Fruit fly (Drosophila melanogaster) whole organism, embryonic: ENCODE results near the gene Prp5.

ENCODE experiments used
- ATbp ChIP-seq: fragments of 200-800 bp; sonication (Bioruptor generic); optimal IDR thresholded peaks from 2 replicates; lab custom pipeline; 2017; ENCODE audit warnings: missing biosample characterization, mild to moderate bottlenecking, missing genetic modification characterization, missing genetic modification reagents
- Bdp1 ChIP-seq: fragments of 200-800 bp; sonication (Bioruptor generic); optimal IDR thresholded peaks from 3 replicates; lab custom pipeline; 2016; ENCODE audit warnings: missing biosample characterization, missing genetic modification characterization
- Blimp-1 ChIP-seq: fragments of 200-800 bp; sonication (Bioruptor generic); optimal IDR thresholded peaks from 3 replicates; lab custom pipeline; 2018; ENCODE audit warnings: missing biosample characterization, missing genetic modification characterization, mild to moderate bottlenecking, moderate library complexity, missing genetic modification reagents
- CG10959 ChIP-seq: fragments of 200-800 bp; sonication (Bioruptor generic); IDR thresholded peaks from 2 replicates; pipeline ENCODE4 v1.3.6; 2022; ENCODE audit warnings: missing biosample characterization, missing genetic modification characterization
- CG15514 ChIP-seq: fragments of 200-800 bp; sonication (Bioruptor generic); optimal IDR thresholded peaks from 3 replicates; lab custom pipeline; 2017; ENCODE audit warnings: missing biosample characterization, missing genetic modification characterization, mild to moderate bottlenecking, moderate library complexity, missing genetic modification reagents
- CG15696 ChIP-seq: fragments of 200-800 bp; sonication (Bioruptor generic); optimal IDR thresholded peaks from 2 replicates; lab custom pipeline; 2019; ENCODE audit warnings: missing biosample characterization, mild to moderate bottlenecking, missing genetic modification characterization, moderate library complexity
- CG1647 ChIP-seq: fragments of 200-800 bp; sonication (Bioruptor generic); optimal IDR thresholded peaks from 3 replicates; lab custom pipeline; 2016; ENCODE audit warnings: missing biosample characterization, missing genetic modification characterization
- CG16815 ChIP-seq: fragments of 200-800 bp; sonication (Bioruptor generic); optimal IDR thresholded peaks from 3 replicates; lab custom pipeline; 2017; ENCODE audit warnings: missing biosample characterization, mild to moderate bottlenecking, missing genetic modification characterization
- CG17186 ChIP-seq: fragments of 200-800 bp; sonication (Bioruptor generic); optimal IDR thresholded peaks from 3 replicates; lab custom pipeline; 2017; ENCODE audit warnings: missing biosample characterization, missing genetic modification reagents, missing genetic modification characterization
- CG17385 ChIP-seq: fragments of 200-800 bp; sonication (Bioruptor generic); optimal IDR thresholded peaks from 3 replicates; lab custom pipeline; 2018; ENCODE audit warnings: missing biosample characterization, mild to moderate bottlenecking, missing genetic modification characterization
- CG2712 ChIP-seq: fragments of 200-800 bp; optimal IDR thresholded peaks from 3 replicates; lab custom pipeline; 2019; ENCODE audit warnings: missing biosample characterization, mild to moderate bottlenecking, missing genetic modification characterization, moderate library complexity
- CG32772 ChIP-seq: fragments of 200-800 bp; sonication (Bioruptor generic); IDR thresholded peaks from 2 replicates; pipeline ENCODE4 v1.3.6; 2022; ENCODE audit warnings: missing biosample characterization, missing genetic modification characterization
- CG33213 ChIP-seq: fragments of 200-800 bp; sonication (Bioruptor generic); optimal IDR thresholded peaks from 3 replicates; lab custom pipeline; 2016; ENCODE audit warnings: missing biosample characterization, missing genetic modification characterization
- CG3726 ChIP-seq: fragments of 200-800 bp; sonication (Bioruptor generic); IDR thresholded peaks from 3 replicates; pipeline ENCODE4, ENCODE4 v1.3.6; 2022; ENCODE audit warnings: missing biosample characterization, missing genetic modification characterization
- CG5245 ChIP-seq: fragments of 200-800 bp; sonication (Bioruptor generic); optimal IDR thresholded peaks from 3 replicates; lab custom pipeline; 2016; ENCODE audit warnings: missing biosample characterization, missing genetic modification characterization
- CG6791 ChIP-seq: fragments of 200-800 bp; sonication (Bioruptor generic); IDR thresholded peaks from 3 replicates; pipeline ENCODE4 v1.3.6; 2022; ENCODE audit warnings: missing biosample characterization, missing genetic modification characterization; ENCODE audit not compliant: partially characterized antibody
- CG7839 ChIP-seq: fragments of 200-800 bp; sonication (Bioruptor generic); optimal IDR thresholded peaks from 3 replicates; lab custom pipeline; 2018; ENCODE audit warnings: missing biosample characterization, mild to moderate bottlenecking, missing genetic modification characterization, moderate library complexity
- CG9437 ChIP-seq: fragments of 200-800 bp; sonication (Bioruptor generic); optimal IDR thresholded peaks from 2 replicates; lab custom pipeline; 2018; ENCODE audit warnings: missing biosample characterization, mild to moderate bottlenecking, missing genetic modification characterization
- D ChIP-seq, 2 experiments: fragments of 200-800 bp in 1 of 2; fragments of >200 bp in 1 of 2; sonication (Bioruptor generic) in 1 of 2; optimal IDR thresholded peaks; 2 replicates in 1 of 2; 3 replicates in 1 of 2; lab custom pipeline; 2017; ENCODE audit warnings: mild to moderate bottlenecking in 1 of 2, missing biosample characterization in 1 of 2, missing genetic modification characterization in 1 of 2, missing genetic modification reagents in 1 of 2
- ERR ChIP-seq: fragments of 200-800 bp; sonication (Bioruptor generic); optimal IDR thresholded peaks from 2 replicates; lab custom pipeline; 2016; ENCODE audit warnings: missing biosample characterization, missing genetic modification characterization
- Gug ChIP-seq: fragments of 200-800 bp; sonication (Bioruptor generic); IDR thresholded peaks from 4 replicates; pipeline ENCODE4 v1.3.6; 2022; ENCODE audit warnings: missing biosample characterization, missing genetic modification characterization
- Lpt ChIP-seq: fragments of >200 bp; optimal IDR thresholded peaks from 2 replicates; lab custom pipeline; 2018; ENCODE audit warnings: missing biosample characterization, missing genetic modification characterization
- NC2β ChIP-seq: fragments of 200-800 bp; sonication (Bioruptor generic); optimal IDR thresholded peaks from 2 replicates; lab custom pipeline; 2016; ENCODE audit warnings: missing biosample characterization, missing genetic modification characterization
- NFAT ChIP-seq: fragments of 200-800 bp; sonication (Bioruptor generic); IDR thresholded peaks from 2 replicates; pipeline ENCODE4 v1.3.6; 2022; ENCODE audit warnings: missing biosample characterization, missing genetic modification characterization
- Taf1 ChIP-seq: fragments of 200-800 bp; sonication (Bioruptor generic); IDR thresholded peaks from 2 replicates; pipeline ENCODE4 v1.3.6; 2022; ENCODE audit warnings: missing biosample characterization, missing genetic modification characterization
- Vsx1 ChIP-seq: fragments of 200-800 bp; sonication (Bioruptor generic); optimal IDR thresholded peaks from 2 replicates; lab custom pipeline; 2017; ENCODE audit warnings: missing biosample characterization, mild to moderate bottlenecking, missing genetic modification characterization, missing genetic modification reagents
- Xbp1 ChIP-seq: fragments of 200-800 bp; sonication (Bioruptor generic); optimal IDR thresholded peaks from 3 replicates; lab custom pipeline; 2016; ENCODE audit warnings: missing biosample characterization, mild to moderate bottlenecking, missing genetic modification characterization
- ab ChIP-seq: fragments of 200-800 bp; sonication (Bioruptor generic); optimal IDR thresholded peaks from 2 replicates; lab custom pipeline; 2016; ENCODE audit warnings: missing biosample characterization, missing genetic modification characterization
- aop ChIP-seq: fragments of 200-800 bp; sonication (Bioruptor generic); IDR thresholded peaks from 2 replicates; pipeline ENCODE4 v1.3.6; 2022; ENCODE audit warnings: missing biosample characterization, missing genetic modification characterization
- cad ChIP-seq: fragments of >200 bp; optimal IDR thresholded peaks from 2 replicates; lab custom pipeline; 2017; ENCODE audit warnings: missing biosample characterization, missing genetic modification characterization
- dati ChIP-seq: fragments of 200-800 bp; sonication (Bioruptor generic); IDR thresholded peaks from 2 replicates; pipeline ENCODE4 v1.3.6; 2022; ENCODE audit warnings: missing biosample characterization, missing genetic modification characterization
- eve ChIP-seq, 2 experiments: fragments of >200 bp; optimal IDR thresholded peaks; 2 replicates each; lab custom pipeline; 2017; ENCODE audit warnings: missing biosample characterization in 2 of 2, missing genetic modification characterization in 2 of 2
- ewg ChIP-seq: fragments of 200-800 bp; sonication (Bioruptor generic); optimal IDR thresholded peaks from 3 replicates; lab custom pipeline; 2017; ENCODE audit warnings: mild to moderate bottlenecking, missing biosample characterization, missing genetic modification reagents, missing genetic modification characterization
- fd96Cb ChIP-seq: fragments of 200-800 bp; sonication (Bioruptor generic); optimal IDR thresholded peaks from 2 replicates; lab custom pipeline; 2018; ENCODE audit warnings: missing biosample characterization, mild to moderate bottlenecking, missing genetic modification characterization, moderate library complexity
- grau ChIP-seq: fragments of 200-800 bp; optimal IDR thresholded peaks from 3 replicates; lab custom pipeline; 2019; ENCODE audit warnings: missing biosample characterization, mild to moderate bottlenecking, missing genetic modification characterization, moderate library complexity
- gsb ChIP-seq: fragments of 200-800 bp; sonication (Bioruptor generic); IDR thresholded peaks from 2 replicates; pipeline ENCODE4 v1.3.6; 2022; ENCODE audit warnings: missing biosample characterization, missing genetic modification characterization
- gsb-n ChIP-seq: fragments of 200-800 bp; sonication (Bioruptor generic); optimal IDR thresholded peaks from 3 replicates; lab custom pipeline; 2018; ENCODE audit warnings: missing biosample characterization, mild to moderate bottlenecking, missing genetic modification characterization
- maf-S ChIP-seq: fragments of 200-800 bp; sonication (Bioruptor generic); optimal IDR thresholded peaks from 2 replicates; lab custom pipeline; 2016; ENCODE audit warnings: missing biosample characterization, missing genetic modification characterization
- mam ChIP-seq: fragments of 200-800 bp; sonication (Bioruptor generic); optimal IDR thresholded peaks from 3 replicates; lab custom pipeline; 2016; ENCODE audit warnings: missing biosample characterization, missing genetic modification characterization
- mirr ChIP-seq: fragments of 200-800 bp; sonication (Bioruptor generic); optimal IDR thresholded peaks from 3 replicates; lab custom pipeline; 2018; ENCODE audit warnings: missing biosample characterization, mild to moderate bottlenecking, missing genetic modification characterization
- nom ChIP-seq: fragments of 200-800 bp; sonication (Bioruptor generic); optimal IDR thresholded peaks from 2 replicates; lab custom pipeline; 2017; ENCODE audit warnings: missing biosample characterization, missing genetic modification characterization, mild to moderate bottlenecking, moderate library complexity, missing genetic modification reagents
- otp ChIP-seq: fragments of 200-800 bp; sonication (Bioruptor generic); IDR thresholded peaks from 3 replicates; pipeline ENCODE4, ENCODE4 v1.3.6; 2022; ENCODE audit warnings: missing biosample characterization, missing genetic modification characterization
- p53 ChIP-seq: fragments of 200-800 bp; sonication (Bioruptor generic); optimal IDR thresholded peaks from 2 replicates; lab custom pipeline; 2016; ENCODE audit warnings: missing biosample characterization, missing genetic modification characterization
- pum ChIP-seq: fragments of 200-800 bp; sonication (Bioruptor generic); optimal IDR thresholded peaks from 2 replicates; lab custom pipeline; 2016; ENCODE audit warnings: missing biosample characterization, missing genetic modification characterization
- row ChIP-seq: fragments of 200-800 bp; sonication (Bioruptor generic); IDR thresholded peaks from 3 replicates; pipeline ENCODE4 v1.3.6; 2022; ENCODE audit warnings: missing biosample characterization, missing genetic modification characterization
- sens-2 ChIP-seq: fragments of 200-800 bp; sonication (Bioruptor generic); IDR thresholded peaks from 2 replicates; pipeline ENCODE4 v1.3.6; 2022; ENCODE audit warnings: missing biosample characterization, missing genetic modification characterization
- shn ChIP-seq: fragments of 200-800 bp; sonication (Bioruptor generic); optimal IDR thresholded peaks from 3 replicates; lab custom pipeline; 2016; ENCODE audit warnings: missing biosample characterization, missing genetic modification characterization
- sima ChIP-seq: fragments of 200-800 bp; sonication (Bioruptor generic); optimal IDR thresholded peaks from 2 replicates; lab custom pipeline; 2016; ENCODE audit warnings: missing biosample characterization, missing genetic modification characterization
- so ChIP-seq: fragments of 200-800 bp; sonication (Bioruptor generic); IDR thresholded peaks from 3 replicates; pipeline ENCODE4 v1.3.6; 2022; ENCODE audit warnings: missing biosample characterization, missing genetic modification characterization
- tap ChIP-seq: fragments of 200-800 bp; optimal IDR thresholded peaks from 3 replicates; lab custom pipeline; 2019; ENCODE audit warnings: missing biosample characterization, mild to moderate bottlenecking, missing genetic modification characterization, moderate library complexity
- usp ChIP-seq: fragments of >200 bp; optimal IDR thresholded peaks from 2 replicates; lab custom pipeline; 2017; ENCODE audit warnings: missing biosample characterization, missing genetic modification characterization

Prp5 gene

dm6 chrX:15335845-15336453, 9.0 kb upstream of the Prp5 start (continued):
- TF ChIP-seq NC2β (GFP tag; lab: Kevin White, UChicago) (no peak), Taf1 (no peak), Lpt (GFP tag; lab: Kevin White, UChicago) (no peak), ab (GFP tag; lab: Kevin White, UChicago) (no peak), CG5245 (no peak), p53 (GFP tag; lab: Kevin White, UChicago) (no peak), CG15514 (peak; percentile 20), sima (GFP tag; lab: Kevin White, UChicago) (no peak), D (optimal IDR thresholded peaks at IDR 0.05; lab: Kevin White, UChicago) (no peak), D (GFP tag; optimal IDR thresholded peaks at IDR 0.05; lab: Kevin White, UChicago) (no peak), CG32772 (no peak), CG9437 (GFP tag; lab: Kevin White, UChicago) (no peak), CG6791 (no peak), CG7839 (tag; lab: Kevin White, UChicago) (no peak), CG2712 (tag; lab: Kevin White, UChicago) (no peak), mirr (GFP tag; lab: Kevin White, UChicago) (peak; percentile 5), usp (GFP tag; lab: Kevin White, UChicago) (no peak), gsb-n (tag; lab: Kevin White, UChicago) (no peak), Bdp1 (GFP tag; lab: Kevin White, UChicago) (no peak), nom (GFP tag; lab: Kevin White, UChicago) (no peak), eve (GFP tag; optimal IDR thresholded peaks at IDR 0.05; lab: Kevin White, UChicago) (no peak), maf-S (GFP tag; lab: Kevin White, UChicago) (no peak), CG10959 (GFP tag; lab: Robert Waterston, UW) (no peak), fd96Cb (tag; lab: Kevin White, UChicago) (no peak), CG33213 (GFP tag; lab: Kevin White, UChicago) (no peak), CG15696 (tag; lab: Kevin White, UChicago) (no peak), CG16815 (GFP tag; lab: Kevin White, UChicago) (no peak), dati (no peak), ATbp (no peak), Xbp1 (GFP tag; lab: Kevin White, UChicago) (no peak), Vsx1 (GFP tag; lab: Kevin White, UChicago) (no peak), gsb (GFP tag; lab: Robert Waterston, UW) (no peak), pum (GFP tag; lab: Kevin White, UChicago) (no peak), CG1647 (GFP tag; lab: Kevin White, UChicago) (no peak), row (0 out of 3 replicates have a peak, but pooled peaks have one; percentile 19), otp (GFP tag; lab: Robert Waterston, UW) (no peak), tap (tag; lab: Kevin White, UChicago) (no peak), CG3726 (GFP tag; lab: Robert Waterston, UW) (no peak), aop (GFP tag; lab: Robert Waterston, UW) (no peak), Gug (GFP tag; lab: Robert Waterston, UW) (no peak), CG17385 (GFP tag; lab: Kevin White, UChicago) (no peak), ewg (GFP tag; lab: Kevin White, UChicago) (no peak), sens-2 (GFP tag; lab: Robert Waterston, UW) (no peak), mam (GFP tag; lab: Kevin White, UChicago) (no peak), CG17186 (no peak), NFAT (GFP tag; lab: Robert Waterston, UW) (no peak), ERR (GFP tag; lab: Kevin White, UChicago) (no peak), so (GFP tag; lab: Robert Waterston, UW) (no peak), grau (tag; lab: Kevin White, UChicago) (peak; percentile 16), cad (GFP tag; lab: Kevin White, UChicago) (no peak), shn (GFP tag; lab: Kevin White, UChicago) (no peak), Blimp-1 (no peak)
